1 worm cellular context compared by ENCODE assay signal in the genomic region with DNA sequence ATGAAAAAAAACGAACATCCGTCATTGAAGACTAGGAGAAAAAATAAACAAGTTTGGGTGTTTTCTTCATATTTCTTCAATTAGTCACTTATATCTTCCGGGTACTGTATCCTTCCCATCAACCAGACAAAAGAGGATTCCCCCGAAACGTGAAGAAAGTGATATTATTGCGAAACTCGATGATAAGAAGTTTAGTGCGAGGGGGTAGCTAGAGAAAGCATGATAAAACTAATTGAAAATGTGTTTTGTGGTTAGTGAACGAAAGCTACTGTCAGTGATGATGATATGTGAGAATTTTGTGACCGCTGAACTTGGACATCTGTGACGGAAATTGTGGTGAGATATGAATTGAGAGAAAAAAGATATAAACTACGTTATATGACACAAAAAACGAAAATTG.
TF ChIP-seq lines count a peak whose summit lies in the region.

No protein-coding gene starts in this region.

TF ChIP-seq in whole organism, L4 larva, 104 proteins besides CTCF, POLR2A, EP300 and RAD21 (continued from another document):
- TF ChIP-seq daf-12 (tag; optimal IDR thresholded peaks at IDR 0.05; lab: Kevin White, UChicago): no peak
- TF ChIP-seq zip-2 (tag; optimal IDR thresholded peaks at IDR 0.05; lab: Kevin White, UChicago): no peak
- peak; percentile 37 for TF ChIP-seq hlh-30 (tag; optimal IDR thresholded peaks at IDR 0.05; lab: Kevin White, UChicago; ENCODE audit: insufficient read depth)
- no peak for TF ChIP-seq lin-13 (GFP tag; optimal IDR thresholded peaks at IDR 0.05; lab: Kevin White, UChicago)
- no peak for TF ChIP-seq tag-97 (GFP tag; IDR thresholded peaks at IDR 0.05; lab: Robert Waterston, UW)
- TF ChIP-seq Y48G9A.11 (GFP tag; IDR thresholded peaks at IDR 0.05; lab: Robert Waterston, UW): no peak
- peak; percentile 39 for TF ChIP-seq mes-2 (tag; optimal IDR thresholded peaks at IDR 0.05; lab: Kevin White, UChicago; ENCODE audit: poor library complexity, severe bottlenecking)
- no peak for TF ChIP-seq D1046.2 (GFP tag; IDR thresholded peaks at IDR 0.05; lab: Robert Waterston, UW)
- no peak for TF ChIP-seq F37D6.2 (tag; optimal IDR thresholded peaks at IDR 0.05; lab: Kevin White, UChicago)
- TF ChIP-seq dmd-6 (GFP tag; IDR thresholded peaks at IDR 0.05; lab: Robert Waterston, UW): peak; percentile 86
- no peak for TF ChIP-seq spr-3 (GFP tag; optimal IDR thresholded peaks at IDR 0.05; lab: Kevin White, UChicago)
- TF ChIP-seq F26F4.8 (GFP tag; conservative IDR thresholded peaks at IDR 0.05; lab: Robert Waterston, UW): no peak
- TF ChIP-seq nhr-28 (tag; optimal IDR thresholded peaks at IDR 0.05; lab: Kevin White, UChicago): peak; percentile 99
- TF ChIP-seq ceh-62 (tag; optimal IDR thresholded peaks at IDR 0.05; lab: Kevin White, UChicago): no peak
- no peak for TF ChIP-seq ceh-28 (tag; optimal IDR thresholded peaks at IDR 0.05; lab: Kevin White, UChicago)
- no peak for TF ChIP-seq ceh-44 (GFP tag; IDR thresholded peaks at IDR 0.05; lab: Robert Waterston, UW)
- TF ChIP-seq T20F7.1 (GFP tag; optimal IDR thresholded peaks at IDR 0.05; lab: Kevin White, UChicago): no peak
- TF ChIP-seq F10B5.3 (tag; optimal IDR thresholded peaks at IDR 0.05; lab: Kevin White, UChicago): no peak
- no peak for TF ChIP-seq ces-1 (GFP tag; optimal IDR thresholded peaks at IDR 0.05; lab: Kevin White, UChicago)
- TF ChIP-seq lsy-2 (tag; optimal IDR thresholded peaks at IDR 0.05; lab: Kevin White, UChicago): peak in 1 of 2 experiments; percentile 58
- no peak for TF ChIP-seq egl-27 (tag; optimal IDR thresholded peaks at IDR 0.05; lab: Kevin White, UChicago)
- no peak for TF ChIP-seq egl-43 (GFP tag; IDR thresholded peaks at IDR 0.05; lab: Robert Waterston, UW)
- TF ChIP-seq duxl-1 (tag; optimal IDR thresholded peaks at IDR 0.05; lab: Kevin White, UChicago; ENCODE audit: poor library complexity): no peak
- TF ChIP-seq attf-4 (tag; optimal IDR thresholded peaks at IDR 0.05; lab: Kevin White, UChicago): no peak
- TF ChIP-seq mxl-2 (GFP tag; conservative IDR thresholded peaks at IDR 0.05; lab: Robert Waterston, UW): no peak
- TF ChIP-seq madf-9 (GFP tag; conservative IDR thresholded peaks at IDR 0.05; lab: Robert Waterston, UW): no peak
- TF ChIP-seq fos-1 (tag; optimal IDR thresholded peaks at IDR 0.05; lab: Kevin White, UChicago): no peak
- no peak for TF ChIP-seq ZK546.5 (tag; optimal IDR thresholded peaks at IDR 0.05; lab: Kevin White, UChicago)
- no peak for TF ChIP-seq R02D3.7 (tag; optimal IDR thresholded peaks at IDR 0.05; lab: Kevin White, UChicago)
- TF ChIP-seq arid-1 (GFP tag; conservative IDR thresholded peaks at IDR 0.05; lab: Robert Waterston, UW): no peak
- TF ChIP-seq F44E2.7 (GFP tag; IDR thresholded peaks at IDR 0.05; lab: Robert Waterston, UW): no peak
- no peak for TF ChIP-seq spr-1 (tag; optimal IDR thresholded peaks at IDR 0.05; lab: Kevin White, UChicago)
- TF ChIP-seq nhr-11 (tag; optimal IDR thresholded peaks at IDR 0.05; lab: Kevin White, UChicago): no peak
- no peak for TF ChIP-seq vab-7 (GFP tag; IDR thresholded peaks at IDR 0.05; lab: Robert Waterston, UW)
- no peak for TF ChIP-seq set-16 (GFP tag; IDR thresholded peaks at IDR 0.05; lab: Robert Waterston, UW)
- peak; percentile 85 for TF ChIP-seq nhr-102 (tag; optimal IDR thresholded peaks at IDR 0.05; lab: Kevin White, UChicago)
- peak; percentile 82 for TF ChIP-seq pqm-1 (tag; optimal IDR thresholded peaks at IDR 0.05; lab: Kevin White, UChicago)
- no peak for TF ChIP-seq Y5F2A.4 (GFP tag; optimal IDR thresholded peaks at IDR 0.05; lab: Kevin White, UChicago)
- TF ChIP-seq nhr-111 (GFP tag; optimal IDR thresholded peaks at IDR 0.05; lab: Kevin White, UChicago): no peak
- TF ChIP-seq ceh-20 (GFP tag; IDR thresholded peaks at IDR 0.05; lab: Robert Waterston, UW): peak; percentile 60; the same call in 1 of the 2 replicates
- no peak for TF ChIP-seq saeg-2 (GFP tag; IDR thresholded peaks at IDR 0.05; lab: Robert Waterston, UW)
- no peak for TF ChIP-seq F49E8.2 (tag; optimal IDR thresholded peaks at IDR 0.05; lab: Kevin White, UChicago; ENCODE audit: borderline replicate concordance)
